Fruit fly (Drosophila melanogaster) whole organism, pupa: ENCODE results near the gene Cyp12a4.

Experiments used
- CG10348 ChIP-seq: fragments of 200-800 bp; sonication (Bioruptor generic); IDR thresholded peaks from 2 replicates; pipeline ENCODE4 v1.3.6; 2022; ENCODE audit warnings: missing biosample characterization, missing genetic modification characterization
- CG12605 ChIP-seq: fragments of 200-800 bp; sonication (Bioruptor generic); IDR thresholded peaks from 2 replicates; pipeline ENCODE4 v1.3.6; 2022; ENCODE audit warnings: missing biosample characterization, missing genetic modification characterization
- CG32121 ChIP-seq: fragments of 200-800 bp; sonication (Bioruptor generic); IDR thresholded peaks from 2 replicates; pipeline ENCODE4 v1.3.6; 2022; ENCODE audit warnings: missing biosample characterization, missing genetic modification characterization
- CG4496 ChIP-seq: fragments of 200-800 bp; sonication (Bioruptor generic); IDR thresholded peaks from 3 replicates; pipeline ENCODE4 v1.3.6; 2022; ENCODE audit warnings: missing biosample characterization, missing genetic modification characterization
- EcR ChIP-seq: fragments of 200-800 bp; sonication (Bioruptor generic); optimal IDR thresholded peaks from 3 replicates; lab custom pipeline; 2019; ENCODE audit warnings: missing biosample characterization, missing genetic modification characterization, mild to moderate bottlenecking, moderate library complexity, missing genetic modification reagents
- Pif1B ChIP-seq: fragments of 200-800 bp; sonication (Bioruptor generic); optimal IDR thresholded peaks from 3 replicates; lab custom pipeline; 2016; ENCODE audit warnings: missing biosample characterization, missing genetic modification characterization
- Snoo ChIP-seq: fragments of 200-800 bp; sonication (Bioruptor generic); optimal IDR thresholded peaks from 3 replicates; lab custom pipeline; 2017; ENCODE audit warnings: missing biosample characterization, mild to moderate bottlenecking, missing genetic modification characterization, inconsistent platforms
- gl ChIP-seq: fragments of 200-800 bp; sonication (Bioruptor generic); optimal IDR thresholded peaks from 2 replicates; lab custom pipeline; 2018; ENCODE audit warnings: missing biosample characterization, mild to moderate bottlenecking, missing genetic modification characterization
- rn ChIP-seq: fragments of 200-800 bp; sonication (Bioruptor generic); IDR thresholded peaks from 2 replicates; pipeline ENCODE4 v1.3.6; 2022; ENCODE audit warnings: missing biosample characterization, missing genetic modification characterization

DNA sequence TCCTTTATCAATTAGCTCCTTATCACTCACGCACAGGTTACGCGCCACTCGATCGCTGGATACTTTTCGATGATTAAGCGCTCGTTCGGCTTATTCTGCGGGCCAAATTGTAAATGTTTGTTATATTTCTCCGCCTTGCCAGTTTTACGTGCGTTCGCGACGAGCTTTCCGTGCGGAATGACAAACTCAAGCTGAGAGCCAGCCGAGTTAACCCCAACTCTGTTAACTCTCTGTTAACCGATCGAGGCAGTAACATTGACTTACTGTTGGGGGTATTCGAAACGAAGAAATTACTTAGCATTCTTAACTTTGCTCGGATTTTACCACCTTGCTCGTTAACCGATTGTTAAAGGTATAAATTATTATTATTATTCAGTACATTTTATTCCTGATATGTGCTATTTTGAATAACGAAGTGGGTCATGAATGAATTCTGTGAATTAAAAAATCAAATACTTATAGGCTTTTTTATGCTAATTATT lies 18.6 kb downstream of the Cyp12a4 start, which contains the start of gene CG5835:
- TF ChIP-seq CG4496 (GFP tag; lab: Robert Waterston, UW) (peak; percentile 60; the same call in 1 of the 3 replicates), CG32121 (GFP tag; lab: Robert Waterston, UW) (0 out of 2 replicates have a peak, but pooled peaks have one; percentile 10), CG12605 (GFP tag; lab: Robert Waterston, UW) (peak; percentile 50; the same call in 1 of the 2 replicates), EcR (no peak), CG10348 (GFP tag; lab: Robert Waterston, UW) (no peak), rn (GFP tag; lab: Robert Waterston, UW) (no peak), gl (no peak), Pif1B (no peak), Snoo (tag; lab: Kevin White, UChicago) (no peak)
